Fruit fly (Drosophila melanogaster) whole organism, embryonic: ENCODE data around the gene CG34429.

Source experiments
- Antp ChIP-seq: fragments of 200-800 bp; sonication (Bioruptor generic); optimal IDR thresholded peaks from 3 replicates; lab custom pipeline; 2016; ENCODE audit warnings: missing biosample characterization, missing genetic modification characterization
- Asciz ChIP-seq: fragments of 200-800 bp; sonication (Bioruptor generic); optimal IDR thresholded peaks from 2 replicates; lab custom pipeline; 2017; ENCODE audit warnings: missing biosample characterization, mild to moderate bottlenecking, missing genetic modification characterization, missing genetic modification reagents
- B-H1 ChIP-seq: fragments of 200-800 bp; sonication (Bioruptor generic); IDR thresholded peaks from 3 replicates; pipeline ENCODE4 v1.3.6; 2022; ENCODE audit warnings: missing biosample characterization, missing genetic modification characterization
- CG10366 ChIP-seq: fragments of 200-800 bp; sonication (Bioruptor generic); IDR thresholded peaks from 2 replicates; pipeline ENCODE4 v1.3.6; 2022; ENCODE audit warnings: missing biosample characterization, missing genetic modification characterization
- CG12155 ChIP-seq: fragments of 200-800 bp; sonication (Bioruptor generic); optimal IDR thresholded peaks from 3 replicates; lab custom pipeline; 2016; ENCODE audit warnings: missing biosample characterization, missing genetic modification characterization
- CG13287 ChIP-seq: fragments of 200-800 bp; sonication (Bioruptor generic); IDR thresholded peaks from 2 replicates; pipeline ENCODE4 v1.3.6; 2022; ENCODE audit warnings: missing biosample characterization, missing genetic modification characterization; ENCODE audit not compliant: partially characterized antibody
- CG14050 ChIP-seq: fragments of 200-800 bp; sonication (Bioruptor generic); IDR thresholded peaks from 3 replicates; pipeline ENCODE4 v1.3.6; 2022; ENCODE audit warnings: missing biosample characterization, missing genetic modification characterization
- CG1529 ChIP-seq: fragments of 200-800 bp; sonication (Bioruptor generic); optimal IDR thresholded peaks from 3 replicates; lab custom pipeline; 2018; ENCODE audit warnings: missing biosample characterization, missing genetic modification characterization
- CG15696 ChIP-seq: fragments of 200-800 bp; sonication (Bioruptor generic); optimal IDR thresholded peaks from 2 replicates; lab custom pipeline; 2019; ENCODE audit warnings: missing biosample characterization, mild to moderate bottlenecking, missing genetic modification characterization, moderate library complexity
- CG1647 ChIP-seq: fragments of 200-800 bp; sonication (Bioruptor generic); optimal IDR thresholded peaks from 3 replicates; lab custom pipeline; 2016; ENCODE audit warnings: missing biosample characterization, missing genetic modification characterization
- CG2678 ChIP-seq: fragments of 200-800 bp; sonication (Bioruptor generic); optimal IDR thresholded peaks from 3 replicates; lab custom pipeline; 2019; ENCODE audit warnings: missing biosample characterization, mild to moderate bottlenecking, missing genetic modification characterization, moderate library complexity
- CG31388 ChIP-seq: fragments of 200-800 bp; sonication (Bioruptor generic); optimal IDR thresholded peaks from 2 replicates; lab custom pipeline; 2016; ENCODE audit warnings: missing biosample characterization, missing genetic modification characterization
- CG3281 ChIP-seq: fragments of 200-800 bp; sonication (Bioruptor generic); optimal IDR thresholded peaks from 3 replicates; lab custom pipeline; 2017; ENCODE audit warnings: missing biosample characterization, mild to moderate bottlenecking, missing genetic modification characterization
- CG6765 ChIP-seq: fragments of 200-800 bp; sonication (Bioruptor generic); optimal IDR thresholded peaks from 3 replicates; lab custom pipeline; 2017; ENCODE audit warnings: missing biosample characterization, mild to moderate bottlenecking, missing genetic modification characterization
- CG9437 ChIP-seq: fragments of 200-800 bp; sonication (Bioruptor generic); optimal IDR thresholded peaks from 2 replicates; lab custom pipeline; 2018; ENCODE audit warnings: missing biosample characterization, mild to moderate bottlenecking, missing genetic modification characterization
- CG9876 ChIP-seq: fragments of 200-800 bp; sonication (Bioruptor generic); optimal IDR thresholded peaks from 2 replicates; lab custom pipeline; 2016; ENCODE audit warnings: missing biosample characterization, missing genetic modification characterization
- D19A ChIP-seq: fragments of 200-800 bp; optimal IDR thresholded peaks from 3 replicates; lab custom pipeline; 2019; ENCODE audit warnings: missing biosample characterization, mild to moderate bottlenecking, missing genetic modification characterization, moderate library complexity
- Fer1 ChIP-seq: fragments of 200-800 bp; sonication (Bioruptor generic); optimal IDR thresholded peaks from 2 replicates; lab custom pipeline; 2017; ENCODE audit warnings: missing biosample characterization, mild to moderate bottlenecking, missing genetic modification characterization
- H2.0 ChIP-seq: fragments of 200-800 bp; sonication (Bioruptor generic); IDR thresholded peaks from 2 replicates; pipeline ENCODE4 v1.3.6; 2022; ENCODE audit warnings: missing biosample characterization, missing genetic modification characterization
- Mes4 ChIP-seq: fragments of 200-800 bp; sonication (Bioruptor generic); optimal IDR thresholded peaks from 2 replicates; lab custom pipeline; 2016; ENCODE audit warnings: missing biosample characterization, missing genetic modification characterization
- Ptx1 ChIP-seq: fragments of 200-800 bp; sonication (Bioruptor generic); IDR thresholded peaks from 2 replicates; pipeline ENCODE4 v1.3.6; 2022; ENCODE audit warnings: missing biosample characterization, missing genetic modification characterization
- Ravus ChIP-seq: fragments of 200-800 bp; sonication (Bioruptor generic); IDR thresholded peaks from 2 replicates; pipeline ENCODE4 v1.3.6; 2022; ENCODE audit warnings: missing biosample characterization, missing genetic modification characterization
- Sry-δ ChIP-seq: fragments of 200-800 bp; sonication (Bioruptor generic); optimal IDR thresholded peaks from 2 replicates; lab custom pipeline; 2016; ENCODE audit warnings: missing biosample characterization, missing genetic modification characterization
- Usf ChIP-seq: fragments of 200-800 bp; sonication (Bioruptor generic); optimal IDR thresholded peaks from 2 replicates; lab custom pipeline; 2017; ENCODE audit warnings: missing genotype, missing biosample characterization, missing genetic modification characterization
- Xrp1 ChIP-seq: fragments of 200-800 bp; sonication (Bioruptor generic); IDR thresholded peaks from 2 replicates; pipeline ENCODE4 v1.3.6; 2022; ENCODE audit warnings: missing biosample characterization, missing genetic modification characterization
- YL-1 ChIP-seq: fragments of 200-800 bp; sonication (Bioruptor generic); optimal IDR thresholded peaks from 3 replicates; lab custom pipeline; 2017; ENCODE audit warnings: missing biosample characterization, mild to moderate bottlenecking, missing genetic modification characterization
- bab2 ChIP-seq: fragments of 200-800 bp; sonication (Bioruptor generic); optimal IDR thresholded peaks from 2 replicates; lab custom pipeline; 2016; ENCODE audit warnings: missing biosample characterization, missing genetic modification characterization
- bcd ChIP-seq: fragments of 200-800 bp; sonication (Bioruptor generic); optimal IDR thresholded peaks from 2 replicates; lab custom pipeline; 2017; ENCODE audit warnings: missing biosample characterization, mild to moderate bottlenecking, missing genetic modification characterization
- bowl ChIP-seq: fragments of 200-800 bp; sonication (Bioruptor generic); IDR thresholded peaks from 2 replicates; pipeline ENCODE4 v1.3.6; 2022; ENCODE audit warnings: missing biosample characterization, missing genetic modification characterization
- dimm ChIP-seq: fragments of 200-800 bp; sonication (Bioruptor generic); IDR thresholded peaks from 2 replicates; pipeline ENCODE4 v1.3.6; 2022; ENCODE audit warnings: missing biosample characterization, missing genetic modification characterization
- fd102C ChIP-seq: fragments of 200-800 bp; sonication (Bioruptor generic); optimal IDR thresholded peaks from 2 replicates; lab custom pipeline; 2018; ENCODE audit warnings: missing biosample characterization, mild to moderate bottlenecking, missing genetic modification characterization, moderate library complexity
- grau ChIP-seq: fragments of 200-800 bp; optimal IDR thresholded peaks from 3 replicates; lab custom pipeline; 2019; ENCODE audit warnings: missing biosample characterization, mild to moderate bottlenecking, missing genetic modification characterization, moderate library complexity
- grn ChIP-seq: fragments of 200-800 bp; sonication (Bioruptor generic); optimal IDR thresholded peaks from 3 replicates; lab custom pipeline; 2017; ENCODE audit warnings: missing biosample characterization, missing genetic modification characterization
- gro ChIP-seq: fragments of 200-800 bp; sonication (Bioruptor generic); optimal IDR thresholded peaks from 2 replicates; lab custom pipeline; 2016; ENCODE audit warnings: missing biosample characterization, missing genetic modification characterization
- kah ChIP-seq: fragments of 200-800 bp; sonication (Bioruptor generic); optimal IDR thresholded peaks from 2 replicates; lab custom pipeline; 2018; ENCODE audit warnings: missing biosample characterization, mild to moderate bottlenecking, missing genetic modification characterization
- kni ChIP-seq: fragments of 200-800 bp; sonication (Bioruptor generic); optimal IDR thresholded peaks from 3 replicates; lab custom pipeline; 2017; ENCODE audit warnings: mild to moderate bottlenecking, missing biosample characterization, missing genetic modification reagents, missing genetic modification characterization
- lilli ChIP-seq: fragments of 200-800 bp; sonication (Bioruptor generic); optimal IDR thresholded peaks from 3 replicates; lab custom pipeline; 2016; ENCODE audit warnings: missing biosample characterization, missing genetic modification characterization
- mirr ChIP-seq: fragments of 200-800 bp; sonication (Bioruptor generic); optimal IDR thresholded peaks from 3 replicates; lab custom pipeline; 2018; ENCODE audit warnings: missing biosample characterization, mild to moderate bottlenecking, missing genetic modification characterization
- nerfin-2 ChIP-seq: fragments of 200-800 bp; sonication (Bioruptor generic); IDR thresholded peaks from 2 replicates; pipeline ENCODE4 v1.3.6; 2022; ENCODE audit warnings: missing biosample characterization, missing genetic modification characterization; ENCODE audit not compliant: partially characterized antibody
- pita ChIP-seq: fragments of 200-800 bp; sonication (Bioruptor generic); optimal IDR thresholded peaks from 2 replicates; lab custom pipeline; 2017; ENCODE audit warnings: missing biosample characterization, mild to moderate bottlenecking, missing genetic modification characterization
- sc ChIP-seq, 3 experiments: fragments of >200 bp in 2 of 3; fragments of 200-800 bp in 1 of 3; sonication (Bioruptor generic) in 1 of 3; optimal IDR thresholded peaks; 2 replicates in 2 of 3; 3 replicates in 1 of 3; lab custom pipeline; 2017; ENCODE audit warnings: mild to moderate bottlenecking in 1 of 3, missing biosample characterization in 1 of 3, missing genetic modification characterization in 1 of 3, missing genetic modification reagents in 1 of 3
- shn ChIP-seq: fragments of 200-800 bp; sonication (Bioruptor generic); optimal IDR thresholded peaks from 3 replicates; lab custom pipeline; 2016; ENCODE audit warnings: missing biosample characterization, missing genetic modification characterization
- sob ChIP-seq: fragments of 200-800 bp; sonication (Bioruptor generic); IDR thresholded peaks from 2 replicates; pipeline ENCODE4 v1.3.6; 2022; ENCODE audit warnings: missing biosample characterization, missing genetic modification characterization
- sqz ChIP-seq: fragments of 200-800 bp; sonication (Bioruptor generic); optimal IDR thresholded peaks from 3 replicates; lab custom pipeline; 2018; ENCODE audit warnings: missing biosample characterization, mild to moderate bottlenecking, missing genetic modification characterization
- stwl ChIP-seq: fragments of 200-800 bp; sonication (Bioruptor generic); optimal IDR thresholded peaks from 3 replicates; lab custom pipeline; 2018; ENCODE audit warnings: missing biosample characterization, mild to moderate bottlenecking, missing genetic modification characterization, moderate library complexity
- tap ChIP-seq: fragments of 200-800 bp; optimal IDR thresholded peaks from 3 replicates; lab custom pipeline; 2019; ENCODE audit warnings: missing biosample characterization, mild to moderate bottlenecking, missing genetic modification characterization, moderate library complexity
- tna ChIP-seq: fragments of 200-800 bp; sonication (Bioruptor generic); IDR thresholded peaks from 2 replicates; pipeline ENCODE4 v1.3.6; 2022; ENCODE audit warnings: missing biosample characterization, missing genetic modification characterization; ENCODE audit not compliant: partially characterized antibody
- trh ChIP-seq: fragments of 200-800 bp; sonication (Bioruptor generic); optimal IDR thresholded peaks from 2 replicates; lab custom pipeline; 2016; ENCODE audit warnings: missing biosample characterization, missing genetic modification characterization
- zen ChIP-seq: fragments of 200-800 bp; sonication (Bioruptor generic); optimal IDR thresholded peaks from 3 replicates; lab custom pipeline; 2018; ENCODE audit warnings: missing biosample characterization, mild to moderate bottlenecking, missing genetic modification characterization, moderate library complexity
- zf30C ChIP-seq: fragments of 200-800 bp; sonication (Bioruptor generic); optimal IDR thresholded peaks from 3 replicates; lab custom pipeline; 2018; ENCODE audit warnings: missing biosample characterization, mild to moderate bottlenecking, missing genetic modification characterization

Gene CG34429

DNA sequence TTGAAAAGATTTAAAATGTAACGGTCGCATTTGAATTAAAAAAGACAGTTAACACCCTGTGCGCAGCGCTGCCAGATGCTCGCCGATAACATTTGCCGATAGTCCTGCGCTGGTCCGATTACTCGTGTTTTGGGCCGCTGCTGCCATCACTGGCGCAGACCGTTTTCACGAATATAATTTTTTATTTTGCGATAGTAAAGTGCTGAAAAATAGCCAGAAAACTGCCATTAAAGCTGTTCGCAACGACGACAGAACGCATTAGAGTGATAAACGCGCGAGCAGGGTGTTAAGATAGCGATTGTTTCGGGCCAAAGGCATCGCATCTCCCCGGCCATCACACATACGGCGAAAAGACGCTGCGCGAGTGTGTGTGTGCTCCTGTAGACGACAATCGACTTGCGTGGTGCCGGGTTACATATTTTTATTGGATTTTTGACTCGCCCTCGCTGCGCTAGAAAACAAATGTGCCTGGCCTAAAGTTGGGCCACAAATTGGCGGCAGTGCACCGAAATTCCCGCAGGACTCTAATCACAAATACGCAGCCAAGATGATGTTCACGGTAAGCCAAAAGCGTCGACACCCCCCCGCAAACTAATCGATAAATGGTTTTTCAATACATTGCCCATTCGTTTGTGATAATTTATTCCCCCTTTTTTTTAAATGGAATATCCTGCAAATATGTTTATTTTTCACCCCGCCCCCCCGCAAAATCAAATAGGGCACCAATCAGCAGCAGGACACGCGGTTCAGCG lies 26.0 kb upstream of the CG34429 start, which contains the start of gene Srrm1 (continued):
- TF ChIP-seq Ptx1 (no peak), zen (peak; percentile 31), gro (GFP tag; lab: Kevin White, UChicago) (peak; percentile 52), nerfin-2 (GFP tag; lab: Robert Waterston, UW) (peak; percentile 79), trh (GFP tag; lab: Kevin White, UChicago) (no peak), CG9876 (peak; percentile 31), CG14050 (GFP tag; lab: Robert Waterston, UW) (no peak), tap (tag; lab: Kevin White, UChicago) (no peak), dimm (GFP tag; lab: Robert Waterston, UW) (no peak), CG12155 (GFP tag; lab: Kevin White, UChicago) (peak; percentile 48), Fer1 (GFP tag; lab: Kevin White, UChicago) (peak; percentile 42), shn (GFP tag; lab: Kevin White, UChicago) (peak; percentile 45), tna (GFP tag; lab: Robert Waterston, UW) (peak; percentile 85), Xrp1 (0 out of 2 replicates have a peak, but pooled peaks have one; percentile 10), CG6765 (GFP tag; lab: Kevin White, UChicago) (no peak), grn (GFP tag; lab: Kevin White, UChicago) (no peak), CG15696 (tag; lab: Kevin White, UChicago) (no peak), B-H1 (0 out of 3 replicates have a peak, but pooled peaks have one; percentile 23), kni (GFP tag; lab: Kevin White, UChicago) (no peak), pita (GFP tag; lab: Kevin White, UChicago) (no peak), CG1529 (GFP tag; lab: Kevin White, UChicago) (no peak), bab2 (GFP tag; lab: Kevin White, UChicago) (peak; percentile 28), grau (peak; percentile 28), Asciz (no peak), kah (GFP tag; lab: Kevin White, UChicago) (no peak), sqz (GFP tag; lab: Kevin White, UChicago) (no peak), bcd (GFP tag; lab: Kevin White, UChicago) (no peak), CG2678 (tag; lab: Kevin White, UChicago) (peak; percentile 17), mirr (no peak), Ravus (no peak), sc (optimal IDR thresholded peaks at IDR 0.05; lab: Kevin White, UChicago) (no peak), sc (GFP tag; optimal IDR thresholded peaks at IDR 0.05; lab: Kevin White, UChicago) (no peak), D19A (tag; lab: Kevin White, UChicago) (no peak), CG13287 (GFP tag; lab: Robert Waterston, UW) (peak; percentile 93), H2.0 (GFP tag; lab: Robert Waterston, UW) (no peak), CG10366 (no peak), bowl (GFP tag; lab: Robert Waterston, UW) (no peak), zf30C (GFP tag; lab: Kevin White, UChicago) (no peak), CG31388 (no peak), sob (peak; percentile 63), YL-1 (GFP tag; lab: Kevin White, UChicago) (peak; percentile 86), lilli (GFP tag; lab: Kevin White, UChicago) (peak; percentile 72), fd102C (GFP tag; lab: Kevin White, UChicago) (no peak), Usf (GFP tag; lab: Kevin White, UChicago) (no peak), stwl (peak; percentile 58), CG9437 (no peak), Mes4 (GFP tag; lab: Kevin White, UChicago) (no peak), Sry-δ (peak; percentile 97), CG1647 (GFP tag; lab: Kevin White, UChicago) (no peak), Antp (peak; percentile 23), CG3281 (GFP tag; lab: Kevin White, UChicago) (no peak)
